Worm (Caenorhabditis elegans) whole organism, young adult: ENCODE data around the gene C14C10.2.

Source experiments
- B0019.2 ChIP-seq: fragments of 200-800 bp; sonication (Bioruptor generic); conservative IDR thresholded peaks from 2 replicates; pipeline ENCODE4 v1.3.6; 2022; ENCODE audit warnings: missing genetic modification reagents, missing genetic modification characterization, missing compliant biosample characterization
- B0035.1 ChIP-seq: sonication (generic microtip); optimal IDR thresholded peaks from 2 replicates; lab custom pipeline; 2016; ENCODE audit warnings: missing genetic modification characterization, mild to moderate bottlenecking, missing compliant biosample characterization, missing genotype, missing genetic modification reagents
- C17E4.6 ChIP-seq: fragments of 200-800 bp; sonication (Bioruptor generic); IDR thresholded peaks from 2 replicates; pipeline ENCODE4 v1.3.6; 2022; ENCODE audit warnings: missing genetic modification reagents, missing genetic modification characterization, missing compliant biosample characterization
- D2030.7 ChIP-seq: fragments of 200-800 bp; sonication (Bioruptor generic); IDR thresholded peaks from 2 replicates; pipeline ENCODE4 v1.3.6; 2022; ENCODE audit warnings: missing genetic modification reagents, missing genetic modification characterization, missing compliant biosample characterization
- F22D6.2 ChIP-seq: sonication (generic microtip); optimal IDR thresholded peaks from 2 replicates; lab custom pipeline; 2016; ENCODE audit warnings: mild to moderate bottlenecking, missing genetic modification characterization, missing compliant biosample characterization
- F55B11.4 ChIP-seq: sonication (generic microtip); optimal IDR thresholded peaks from 2 replicates; lab custom pipeline; 2016; ENCODE audit warnings: missing compliant biosample characterization, missing genetic modification characterization, borderline replicate concordance; ENCODE audit not compliant: insufficient read depth
- F57C9.4 ChIP-seq: sonication (generic microtip); optimal IDR thresholded peaks from 2 replicates; lab custom pipeline; 2017; ENCODE audit warnings: mild to moderate bottlenecking, missing genetic modification characterization, missing compliant biosample characterization
- T26A5.8 ChIP-seq: sonication (generic microtip); optimal IDR thresholded peaks from 2 replicates; lab custom pipeline; 2016; ENCODE audit warnings: missing genetic modification characterization, missing compliant biosample characterization
- Y79H2A.3 ChIP-seq: fragments of 200-800 bp; sonication (Bioruptor generic); conservative IDR thresholded peaks from 2 replicates; pipeline ENCODE4 v1.3.6; 2022; ENCODE audit warnings: missing genetic modification reagents, missing genetic modification characterization, missing compliant biosample characterization
- Y95B8A.8 ChIP-seq: fragments of 200-800 bp; sonication (Bioruptor generic); IDR thresholded peaks from 2 replicates; pipeline ENCODE4 v1.3.6; 2022; ENCODE audit warnings: missing genetic modification reagents, missing genetic modification characterization, missing compliant biosample characterization
- akir-1 ChIP-seq: fragments of 200-800 bp; sonication (Bioruptor generic); optimal IDR thresholded peaks from 2 replicates; lab custom pipeline; 2018; ENCODE audit warnings: mild to moderate bottlenecking, missing genetic modification characterization, moderate library complexity, missing compliant biosample characterization
- aptf-3 ChIP-seq: fragments of 200-800 bp; sonication (Bioruptor generic); IDR thresholded peaks from 2 replicates; pipeline ENCODE4 v1.3.6; 2022; ENCODE audit warnings: missing genetic modification characterization, missing compliant biosample characterization
- ccch-3 ChIP-seq: fragments of 200-800 bp; sonication (Bioruptor generic); optimal IDR thresholded peaks from 2 replicates; lab custom pipeline; 2018; ENCODE audit warnings: mild to moderate bottlenecking, missing genetic modification characterization, missing compliant biosample characterization
- cebp-1 ChIP-seq, 2 experiments: fragments of 200-800 bp in 1 of 2; sonication (Bioruptor generic) in 1 of 2; sonication (generic microtip) in 1 of 2; IDR thresholded peaks in 1 of 2; optimal IDR thresholded peaks in 1 of 2; 2 replicates each; pipeline versions ENCODE4 v1.3.6 to Lab custom; 2017 to 2022; ENCODE audit warnings: missing compliant biosample characterization in 2 of 2, missing genetic modification characterization in 2 of 2, mild to moderate bottlenecking in 1 of 2, missing genetic modification reagents in 1 of 2, moderate library complexity in 1 of 2
- ceh-27 ChIP-seq: fragments of 200-800 bp; sonication (Bioruptor generic); optimal IDR thresholded peaks from 2 replicates; lab custom pipeline; 2018; ENCODE audit warnings: mild to moderate bottlenecking, missing genetic modification characterization, moderate library complexity, missing compliant biosample characterization
- ceh-40 ChIP-seq: fragments of 200-800 bp; sonication (Bioruptor generic); IDR thresholded peaks from 2 replicates; pipeline ENCODE4 v1.3.6; 2022; ENCODE audit warnings: missing genetic modification characterization, missing compliant biosample characterization
- dox-1 ChIP-seq: fragments of 200-800 bp; sonication (Bioruptor generic); IDR thresholded peaks from 2 replicates; pipeline ENCODE4 v1.3.6; 2022; ENCODE audit warnings: missing genetic modification reagents, missing genetic modification characterization, missing compliant biosample characterization
- efl-1 ChIP-seq: fragments of 150-350 bp; optimal IDR thresholded peaks from 2 replicates; lab custom pipeline; 2014; ENCODE audit warnings: missing biosample characterization, missing genetic modification reagents, missing genetic modification characterization
- egl-18 ChIP-seq: fragments of 200-800 bp; sonication (Bioruptor generic); IDR thresholded peaks from 2 replicates; pipeline ENCODE4 v1.3.6; 2022; ENCODE audit warnings: missing genetic modification reagents, missing genetic modification characterization, missing compliant biosample characterization
- egl-44 ChIP-seq: fragments of 200-800 bp; sonication (Bioruptor generic); IDR thresholded peaks from 2 replicates; pipeline ENCODE4 v1.3.6; 2022; ENCODE audit warnings: missing genetic modification reagents, missing genetic modification characterization, missing compliant biosample characterization
- ets-4 ChIP-seq: fragments of 200-800 bp; sonication (Bioruptor generic); optimal IDR thresholded peaks from 2 replicates; lab custom pipeline; 2018; ENCODE audit warnings: mild to moderate bottlenecking, missing genetic modification characterization, missing compliant biosample characterization
- fkh-3 ChIP-seq: sonication (generic microtip); optimal IDR thresholded peaks from 2 replicates; lab custom pipeline; 2016; ENCODE audit warnings: mild to moderate bottlenecking, missing genetic modification characterization, missing compliant biosample characterization
- gei-17 ChIP-seq: fragments of 200-800 bp; sonication (Bioruptor generic); optimal IDR thresholded peaks from 2 replicates; lab custom pipeline; 2018; ENCODE audit warnings: mild to moderate bottlenecking, missing genetic modification characterization, missing compliant biosample characterization
- him-1 ChIP-seq: sonication (generic microtip); optimal IDR thresholded peaks from 2 replicates; lab custom pipeline; 2016; ENCODE audit warnings: missing genotype, missing genetic modification reagents, missing genetic modification characterization, missing compliant biosample characterization
- let-526 ChIP-seq: fragments of 200-800 bp; sonication (Bioruptor generic); IDR thresholded peaks from 2 replicates; pipeline ENCODE4 v1.3.6; 2022; ENCODE audit warnings: missing genetic modification reagents, missing genetic modification characterization, missing compliant biosample characterization
- lin-40 ChIP-seq: sonication (generic microtip); optimal IDR thresholded peaks from 2 replicates; lab custom pipeline; 2016; ENCODE audit warnings: missing genetic modification characterization, mild to moderate bottlenecking, missing compliant biosample characterization, missing genotype, missing genetic modification reagents
- lin-54 ChIP-seq: fragments of 200-800 bp; sonication (Bioruptor generic); optimal IDR thresholded peaks from 2 replicates; lab custom pipeline; 2018; ENCODE audit warnings: mild to moderate bottlenecking, missing genetic modification characterization, missing compliant biosample characterization
- lsl-1 ChIP-seq: fragments of 200-800 bp; sonication (Bioruptor generic); optimal IDR thresholded peaks from 2 replicates; lab custom pipeline; 2018; ENCODE audit warnings: mild to moderate bottlenecking, missing genetic modification characterization, moderate library complexity, missing compliant biosample characterization
- lsy-27 ChIP-seq: sonication (generic microtip); optimal IDR thresholded peaks from 2 replicates; lab custom pipeline; 2017; ENCODE audit warnings: missing genetic modification characterization, mild to moderate bottlenecking, missing compliant biosample characterization, antibody characterized with exemption, missing genotype, borderline replicate concordance; ENCODE audit not compliant: insufficient read depth
- madf-10 ChIP-seq: sonication (generic microtip); optimal IDR thresholded peaks from 2 replicates; lab custom pipeline; 2016; ENCODE audit warnings: mild to moderate bottlenecking, missing genetic modification characterization, missing compliant biosample characterization
- madf-3 ChIP-seq: fragments of 200-800 bp; sonication (Bioruptor generic); IDR thresholded peaks from 2 replicates; pipeline ENCODE4 v1.3.6; 2022; ENCODE audit warnings: missing genetic modification reagents, missing genetic modification characterization, missing compliant biosample characterization
- nhr-27 ChIP-seq: fragments of 200-800 bp; sonication (Bioruptor generic); optimal IDR thresholded peaks from 2 replicates; lab custom pipeline; 2018; ENCODE audit warnings: mild to moderate bottlenecking, missing genetic modification characterization, moderate library complexity, missing compliant biosample characterization
- pbrm-1 ChIP-seq: fragments of 200-800 bp; sonication (Bioruptor generic); IDR thresholded peaks from 2 replicates; pipeline ENCODE4 v1.3.6; 2022; ENCODE audit warnings: missing genetic modification reagents, missing genetic modification characterization, missing compliant biosample characterization
- rcor-1 ChIP-seq: fragments of 200-800 bp; sonication (Bioruptor generic); IDR thresholded peaks from 2 replicates; pipeline ENCODE4 v1.3.6; 2022; ENCODE audit warnings: missing genetic modification reagents, missing genetic modification characterization, missing compliant biosample characterization
- rpc-1 ChIP-seq, 2 experiments: fragments of 150-350 bp in 1 of 2; sonication (generic microtip) in 1 of 2; optimal IDR thresholded peaks; 2 replicates each; lab custom pipeline; 2014 to 2018; ENCODE audit warnings: missing biosample characterization in 1 of 2, missing genetic modification characterization in 1 of 2, missing genetic modification reagents in 1 of 2, missing genotype in 1 of 2
- sdz-38 ChIP-seq: sonication (generic microtip); optimal IDR thresholded peaks from 2 replicates; lab custom pipeline; 2016; ENCODE audit warnings: missing genotype, missing genetic modification characterization, missing compliant biosample characterization
- snpc-1.1 ChIP-seq: sonication (generic microtip); optimal IDR thresholded peaks from 2 replicates; lab custom pipeline; 2017; ENCODE audit warnings: missing genetic modification characterization, mild to moderate bottlenecking, missing compliant biosample characterization, antibody characterized with exemption, moderate library complexity, missing genotype, missing genetic modification reagents; ENCODE audit not compliant: insufficient read depth
- snpc-3.4 ChIP-seq: sonication (generic microtip); optimal IDR thresholded peaks from 2 replicates; lab custom pipeline; 2017; ENCODE audit warnings: missing genetic modification characterization, mild to moderate bottlenecking, missing compliant biosample characterization, antibody characterized with exemption, moderate library complexity, missing genotype, missing genetic modification reagents
- snpc-4 ChIP-seq, 5 experiments: fragments of 150-350 bp in 1 of 5; sonication (generic microtip) in 4 of 5; optimal IDR thresholded peaks; 2 replicates each; lab custom pipeline; 2014 to 2018; ENCODE audit warnings: missing genetic modification characterization in 5 of 5, missing biosample characterization in 3 of 5, antibody characterized with exemption in 2 of 5, mild to moderate bottlenecking in 2 of 5, missing compliant biosample characterization in 2 of 5, missing genotype in 2 of 5, moderate library complexity in 2 of 5, missing genetic modification reagents in 1 of 5
- sptf-2 ChIP-seq: fragments of 200-800 bp; sonication (Bioruptor generic); optimal IDR thresholded peaks from 2 replicates; lab custom pipeline; 2018; ENCODE audit warnings: mild to moderate bottlenecking, missing genetic modification characterization, missing compliant biosample characterization
- tbx-9 ChIP-seq: sonication (generic microtip); optimal IDR thresholded peaks from 2 replicates; lab custom pipeline; 2016; ENCODE audit warnings: borderline replicate concordance, missing genetic modification characterization, inconsistent platforms, missing compliant biosample characterization
- zfh-2 ChIP-seq: fragments of 200-800 bp; sonication (Bioruptor generic); conservative IDR thresholded peaks from 2 replicates; pipeline ENCODE4 v1.3.6; 2022; ENCODE audit warnings: missing genetic modification reagents, missing genetic modification characterization, missing compliant biosample characterization
- zim-3 ChIP-seq: sonication (generic microtip); optimal IDR thresholded peaks from 2 replicates; lab custom pipeline; 2017; ENCODE audit warnings: mild to moderate bottlenecking, missing genetic modification characterization, moderate library complexity, missing compliant biosample characterization
- ztf-18 ChIP-seq: sonication (generic microtip); optimal IDR thresholded peaks from 2 replicates; lab custom pipeline; 2016; ENCODE audit warnings: missing genotype, mild to moderate bottlenecking, missing genetic modification characterization, missing compliant biosample characterization
- ztf-3 ChIP-seq: fragments of 200-800 bp; sonication (Bioruptor generic); optimal IDR thresholded peaks from 2 replicates; lab custom pipeline; 2018; ENCODE audit warnings: mild to moderate bottlenecking, missing genetic modification characterization, missing compliant biosample characterization
- ztf-6 ChIP-seq: fragments of 200-800 bp; sonication (Bioruptor generic); IDR thresholded peaks from 2 replicates; pipeline ENCODE4 v1.3.6; 2022; ENCODE audit warnings: missing genetic modification reagents, missing genetic modification characterization, missing compliant biosample characterization

The C14C10.2 gene

ce11 chrV:12596795-12597194 is 4.5 kb upstream of the C14C10.2 start (continued):
- TF ChIP-seq sptf-2 = no peak
- peak; percentile 71 for TF ChIP-seq ztf-18
- TF ChIP-seq F57C9.4 (tag; lab: Kevin White, UChicago) = no peak
- TF ChIP-seq madf-10 (tag; lab: Kevin White, UChicago) = peak; percentile 15
- no peak for TF ChIP-seq F22D6.2
- TF ChIP-seq snpc-1.1 (tag; lab: Kevin White, UChicago) = peak; percentile 24
- no peak for TF ChIP-seq aptf-3 (GFP tag; lab: Robert Waterston, UW)
- peak; percentile 35; the same call in 1 of the 2 replicates for TF ChIP-seq D2030.7 (GFP tag; lab: Robert Waterston, UW)
- no peak for TF ChIP-seq B0019.2 (GFP tag; lab: Robert Waterston, UW)
- TF ChIP-seq snpc-4 (GFP tag; optimal IDR thresholded peaks at IDR 0.05; lab: Kevin White, UChicago) = peak; percentile 40
- TF ChIP-seq snpc-4 (tag; optimal IDR thresholded peaks at IDR 0.05; lab: Kevin White, UChicago) = peak in 3 of 4 experiments; percentile 16 to 62 (median 59)
- no peak for TF ChIP-seq egl-18 (GFP tag; lab: Robert Waterston, UW)
- no peak for TF ChIP-seq ceh-40 (GFP tag; lab: Robert Waterston, UW)
- TF ChIP-seq C17E4.6 (GFP tag; lab: Robert Waterston, UW) = no peak
- TF ChIP-seq gei-17 (GFP tag; lab: Kevin White, UChicago) = no peak
- no peak for TF ChIP-seq let-526 (GFP tag; lab: Robert Waterston, UW)
- TF ChIP-seq ztf-3 = no peak
- peak; percentile 64 for TF ChIP-seq rpc-1 (optimal IDR thresholded peaks at IDR 0.05; lab: Kevin White, UChicago)
- peak; percentile 78 for TF ChIP-seq rpc-1 (tag; optimal IDR thresholded peaks at IDR 0.05; lab: Kevin White, UChicago)
- peak; percentile 61 for TF ChIP-seq lin-54 (GFP tag; lab: Kevin White, UChicago)
- no peak for TF ChIP-seq F55B11.4
- TF ChIP-seq him-1 = no peak
- peak; percentile 27 for TF ChIP-seq lsl-1 (GFP tag; lab: Kevin White, UChicago)
- peak; percentile 22 for TF ChIP-seq ceh-27 (GFP tag; lab: Kevin White, UChicago)
- no peak for TF ChIP-seq lsy-27 (tag; lab: Kevin White, UChicago)
- peak; percentile 53 for TF ChIP-seq snpc-3.4 (tag; lab: Kevin White, UChicago)
- TF ChIP-seq pbrm-1 (GFP tag; lab: Robert Waterston, UW) = peak; percentile 43; the same call in 1 of the 2 replicates
- peak; percentile 68 for TF ChIP-seq B0035.1 (tag; lab: Kevin White, UChicago)
- TF ChIP-seq madf-3 (GFP tag; lab: Robert Waterston, UW) = no peak
- 0 out of 2 replicates have a peak, but pooled peaks have one; percentile 27 for TF ChIP-seq Y95B8A.8 (GFP tag; lab: Robert Waterston, UW)
- no peak for TF ChIP-seq sdz-38 (tag; lab: Kevin White, UChicago)
- TF ChIP-seq tbx-9 = no peak
- TF ChIP-seq Y79H2A.3 = 0 out of 2 replicates have a peak, but pooled peaks have one; percentile 15
- TF ChIP-seq dox-1 (GFP tag; lab: Robert Waterston, UW) = peak; percentile 78
- TF ChIP-seq T26A5.8 (tag; lab: Kevin White, UChicago) = no peak
- no peak for TF ChIP-seq akir-1 (GFP tag; lab: Kevin White, UChicago)
- no peak for TF ChIP-seq ets-4 (GFP tag; lab: Kevin White, UChicago)
- peak; percentile 45 for TF ChIP-seq lin-40 (tag; lab: Kevin White, UChicago)
- TF ChIP-seq egl-44 (GFP tag; lab: Robert Waterston, UW) = peak; percentile 49; the same call in 1 of the 2 replicates
- TF ChIP-seq rcor-1 = no peak
- no peak for TF ChIP-seq fkh-3 (tag; lab: Kevin White, UChicago)
- peak; percentile 53; the same call in 1 of the 2 replicates for TF ChIP-seq zfh-2 (GFP tag; lab: Robert Waterston, UW)
- TF ChIP-seq nhr-27 = no peak
- TF ChIP-seq cebp-1 (GFP tag; IDR thresholded peaks at IDR 0.05; lab: Robert Waterston, UW) = no peak
- TF ChIP-seq cebp-1 (tag; optimal IDR thresholded peaks at IDR 0.05; lab: Kevin White, UChicago) = peak; percentile 58
- TF ChIP-seq ztf-6 (GFP tag; lab: Robert Waterston, UW) = no peak
- no peak for TF ChIP-seq efl-1 (GFP tag; lab: Kevin White, UChicago)
- TF ChIP-seq zim-3 (tag; lab: Kevin White, UChicago) = no peak
- TF ChIP-seq ccch-3 (GFP tag; lab: Kevin White, UChicago) = no peak
